Worm (Caenorhabditis elegans) whole organism, L2 larva: ENCODE data around the gene F29A7.6.

Experiments used
- F13H6.1 ChIP-seq: sonication (generic microtip); optimal IDR thresholded peaks from 2 replicates; lab custom pipeline; 2016; ENCODE audit warnings: missing genetic modification characterization, missing compliant biosample characterization
- ZK546.5 ChIP-seq: sonication (generic microtip); optimal IDR thresholded peaks from 2 replicates; lab custom pipeline; 2017; ENCODE audit warnings: missing biosample characterization, missing genetic modification characterization
- aly-2 ChIP-seq: fragments of 150-350 bp; optimal IDR thresholded peaks from 2 replicates; lab custom pipeline; 2014; ENCODE audit warnings: missing biosample characterization, missing genetic modification characterization
- ama-1 ChIP-seq: fragments of 150-350 bp; optimal IDR thresholded peaks from 2 replicates; lab custom pipeline; 2018; ENCODE audit warnings: inconsistent platforms
- blmp-1 ChIP-seq: sonication (generic microtip); optimal IDR thresholded peaks from 2 replicates; lab custom pipeline; 2017; ENCODE audit warnings: missing genetic modification characterization, mild to moderate bottlenecking, missing compliant biosample characterization, antibody characterized with exemption, moderate library complexity; ENCODE audit not compliant: insufficient read depth
- gmeb-1 ChIP-seq: fragments of 150-350 bp; optimal IDR thresholded peaks from 2 replicates; lab custom pipeline; 2014; ENCODE audit warnings: missing biosample characterization, missing genetic modification characterization
- lsy-2 ChIP-seq, 2 experiments: fragments of 150-350 bp in 1 of 2; sonication (generic microtip) in 1 of 2; optimal IDR thresholded peaks; 2 replicates each; lab custom pipeline; 2014 to 2017; ENCODE audit warnings: missing biosample characterization in 2 of 2, missing genetic modification characterization in 2 of 2
- nhr-237 ChIP-seq: fragments of 150-350 bp; optimal IDR thresholded peaks from 2 replicates; lab custom pipeline; 2014; ENCODE audit warnings: missing biosample characterization, missing genetic modification characterization
- nhr-6 ChIP-seq: fragments of 150-350 bp; optimal IDR thresholded peaks from 2 replicates; lab custom pipeline; 2014; ENCODE audit warnings: missing biosample characterization, missing genetic modification characterization
- unc-55 ChIP-seq: fragments of 150-350 bp; sonication (generic microtip); optimal IDR thresholded peaks from 3 replicates; lab custom pipeline; 2014; ENCODE audit warnings: missing biosample characterization, missing genetic modification reagents, missing genetic modification characterization
- ztf-11 ChIP-seq: sonication (generic microtip); optimal IDR thresholded peaks from 2 replicates; lab custom pipeline; 2017; ENCODE audit warnings: missing biosample characterization, missing genetic modification characterization

DNA sequence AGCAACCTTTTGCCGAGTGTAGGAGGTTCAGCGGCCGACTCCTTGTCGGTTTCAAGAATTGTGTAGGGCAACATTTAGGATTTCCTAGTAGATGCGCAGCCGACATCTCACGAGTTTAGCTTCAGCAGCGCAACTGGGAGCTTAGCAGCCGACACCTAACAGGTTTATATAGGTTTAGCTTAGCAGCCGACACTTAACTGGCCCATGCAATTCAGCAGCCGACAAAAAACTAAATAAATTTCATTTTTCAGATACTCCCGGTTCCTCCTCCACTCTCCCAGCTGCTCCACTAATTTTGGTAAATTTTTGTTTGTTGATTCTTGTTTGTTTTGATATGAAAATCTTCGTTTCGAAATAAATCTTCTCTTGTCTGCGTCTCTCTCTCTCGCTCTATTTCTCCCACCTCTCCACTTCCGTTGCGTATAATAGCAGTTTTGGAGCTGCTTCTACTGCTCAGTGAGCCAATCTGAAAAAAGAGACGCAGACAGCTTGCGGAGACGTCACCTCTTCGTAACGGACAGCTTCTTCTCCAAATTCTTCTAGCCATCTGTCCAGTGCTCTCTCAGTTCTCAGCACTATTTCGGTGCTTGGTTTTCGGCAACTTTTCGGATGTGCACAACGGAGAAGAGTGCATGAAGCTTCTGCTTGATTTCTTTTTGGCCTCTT, 4.3 kb downstream of the F29A7.6 start:
- TF ChIP-seq ama-1 (no peak), ztf-11 (tag; lab: Kevin White, UChicago) (no peak), gmeb-1 (no peak), ZK546.5 (tag; lab: Kevin White, UChicago) (no peak), unc-55 (GFP tag; lab: Kevin White, UChicago) (peak; percentile 87), lsy-2 (tag; optimal IDR thresholded peaks at IDR 0.05; lab: Kevin White, UChicago) (peak; percentile 22 to 68), nhr-237 (tag; lab: Kevin White, UChicago) (no peak), nhr-6 (tag; lab: Kevin White, UChicago) (peak; percentile 15), F13H6.1 (tag; lab: Kevin White, UChicago) (peak; percentile 74), aly-2 (tag; lab: Kevin White, UChicago) (no peak), blmp-1 (tag; lab: Kevin White, UChicago) (no peak)
